Fruit fly (Drosophila melanogaster) whole organism, embryonic: ENCODE results near the gene wg.
A peak's percentile ranks its signal among the peaks of the same experiment; 100 is the strongest.

Experiments used
- Antp ChIP-seq: fragments of 200-800 bp; sonication (Bioruptor generic); optimal IDR thresholded peaks from 3 replicates; lab custom pipeline; 2016; ENCODE audit warnings: missing biosample characterization, missing genetic modification characterization
- CG12155 ChIP-seq: fragments of 200-800 bp; sonication (Bioruptor generic); optimal IDR thresholded peaks from 3 replicates; lab custom pipeline; 2016; ENCODE audit warnings: missing biosample characterization, missing genetic modification characterization
- CG13296 ChIP-seq: fragments of 200-800 bp; sonication (Bioruptor generic); optimal IDR thresholded peaks from 3 replicates; lab custom pipeline; 2018; ENCODE audit warnings: missing biosample characterization, mild to moderate bottlenecking, missing genetic modification characterization
- CG15696 ChIP-seq: fragments of 200-800 bp; sonication (Bioruptor generic); optimal IDR thresholded peaks from 2 replicates; lab custom pipeline; 2019; ENCODE audit warnings: missing biosample characterization, mild to moderate bottlenecking, missing genetic modification characterization, moderate library complexity
- CG16779 ChIP-seq: fragments of 200-800 bp; sonication (Bioruptor generic); IDR thresholded peaks from 2 replicates; pipeline ENCODE4 v1.3.6; 2022; ENCODE audit warnings: missing biosample characterization, missing genetic modification characterization
- CG17361 ChIP-seq: fragments of 200-800 bp; sonication (Bioruptor generic); IDR thresholded peaks from 3 replicates; pipeline ENCODE4 v1.3.6; 2022; ENCODE audit warnings: missing biosample characterization, missing genetic modification characterization
- CG17829 ChIP-seq: fragments of 200-800 bp; optimal IDR thresholded peaks from 2 replicates; lab custom pipeline; 2019; ENCODE audit warnings: missing biosample characterization, mild to moderate bottlenecking, missing genetic modification characterization, moderate library complexity
- CG18011 ChIP-seq: fragments of 200-800 bp; sonication (Bioruptor generic); optimal IDR thresholded peaks from 2 replicates; lab custom pipeline; 2017; ENCODE audit warnings: missing biosample characterization, missing genetic modification characterization, mild to moderate bottlenecking, moderate library complexity, missing genotype
- CG18262 ChIP-seq: fragments of 200-800 bp; optimal IDR thresholded peaks from 3 replicates; lab custom pipeline; 2019; ENCODE audit warnings: missing biosample characterization, mild to moderate bottlenecking, missing genetic modification characterization, moderate library complexity
- CG18764 ChIP-seq: fragments of 200-800 bp; sonication (Bioruptor generic); optimal IDR thresholded peaks from 3 replicates; lab custom pipeline; 2016; ENCODE audit warnings: missing biosample characterization, missing genetic modification characterization
- CG31441 ChIP-seq: fragments of 200-800 bp; sonication (Bioruptor generic); IDR thresholded peaks from 2 replicates; pipeline ENCODE4 v1.3.6; 2022; ENCODE audit warnings: missing biosample characterization, missing genetic modification characterization
- CG33557 ChIP-seq: fragments of 200-800 bp; sonication (Bioruptor generic); optimal IDR thresholded peaks from 2 replicates; lab custom pipeline; 2019; ENCODE audit warnings: missing biosample characterization, mild to moderate bottlenecking, missing genetic modification characterization, moderate library complexity
- CG4404 ChIP-seq: fragments of 200-800 bp; sonication (Bioruptor generic); IDR thresholded peaks from 2 replicates; pipeline ENCODE4 v1.3.6; 2022; ENCODE audit warnings: missing biosample characterization, missing genetic modification characterization
- CG5245 ChIP-seq: fragments of 200-800 bp; sonication (Bioruptor generic); optimal IDR thresholded peaks from 3 replicates; lab custom pipeline; 2016; ENCODE audit warnings: missing biosample characterization, missing genetic modification characterization
- CG6813 ChIP-seq: fragments of 200-800 bp; sonication (Bioruptor generic); optimal IDR thresholded peaks from 2 replicates; lab custom pipeline; 2017; ENCODE audit warnings: missing biosample characterization, missing genetic modification characterization, mild to moderate bottlenecking, moderate library complexity, missing genetic modification reagents
- CG7987 ChIP-seq: fragments of 200-800 bp; sonication (Bioruptor generic); optimal IDR thresholded peaks from 2 replicates; lab custom pipeline; 2018; ENCODE audit warnings: missing biosample characterization, mild to moderate bottlenecking, missing genetic modification characterization, moderate library complexity
- CG8089 ChIP-seq: fragments of 200-800 bp; sonication (Bioruptor generic); optimal IDR thresholded peaks from 3 replicates; lab custom pipeline; 2016; ENCODE audit warnings: missing biosample characterization, missing genetic modification characterization
- CG9876 ChIP-seq: fragments of 200-800 bp; sonication (Bioruptor generic); optimal IDR thresholded peaks from 2 replicates; lab custom pipeline; 2016; ENCODE audit warnings: missing biosample characterization, missing genetic modification characterization
- CG9932 ChIP-seq: fragments of 200-800 bp; sonication (Bioruptor generic); IDR thresholded peaks from 2 replicates; pipeline ENCODE4 v1.3.6; 2022; ENCODE audit warnings: missing biosample characterization, missing genetic modification characterization
- D ChIP-seq, 2 experiments: fragments of 200-800 bp in 1 of 2; fragments of >200 bp in 1 of 2; sonication (Bioruptor generic) in 1 of 2; optimal IDR thresholded peaks; 2 replicates in 1 of 2; 3 replicates in 1 of 2; lab custom pipeline; 2017; ENCODE audit warnings: mild to moderate bottlenecking in 1 of 2, missing biosample characterization in 1 of 2, missing genetic modification characterization in 1 of 2, missing genetic modification reagents in 1 of 2
- D19A ChIP-seq: fragments of 200-800 bp; optimal IDR thresholded peaks from 3 replicates; lab custom pipeline; 2019; ENCODE audit warnings: missing biosample characterization, mild to moderate bottlenecking, missing genetic modification characterization, moderate library complexity
- D19B ChIP-seq: fragments of 200-800 bp; sonication (Bioruptor generic); optimal IDR thresholded peaks from 2 replicates; lab custom pipeline; 2017; ENCODE audit warnings: missing biosample characterization, mild to moderate bottlenecking, missing genetic modification characterization
- Fer2 ChIP-seq: fragments of 200-800 bp; sonication (Bioruptor generic); optimal IDR thresholded peaks from 2 replicates; lab custom pipeline; 2018; ENCODE audit warnings: missing biosample characterization, mild to moderate bottlenecking, missing genetic modification characterization, moderate library complexity
- Hey ChIP-seq: fragments of 200-800 bp; sonication (Bioruptor generic); optimal IDR thresholded peaks from 3 replicates; lab custom pipeline; 2018; ENCODE audit warnings: missing biosample characterization, mild to moderate bottlenecking, missing genetic modification characterization
- Hsf ChIP-seq: fragments of 200-800 bp; sonication (Bioruptor generic); optimal IDR thresholded peaks from 3 replicates; lab custom pipeline; 2016; ENCODE audit warnings: missing biosample characterization, missing genetic modification characterization
- Mrtf ChIP-seq: fragments of 200-800 bp; sonication (Bioruptor generic); IDR thresholded peaks from 3 replicates; pipeline ENCODE4 v1.3.6; 2022; ENCODE audit warnings: missing biosample characterization, missing genetic modification characterization
- NFAT ChIP-seq: fragments of 200-800 bp; sonication (Bioruptor generic); IDR thresholded peaks from 2 replicates; pipeline ENCODE4 v1.3.6; 2022; ENCODE audit warnings: missing biosample characterization, missing genetic modification characterization
- PHDP ChIP-seq: fragments of 200-800 bp; sonication (Bioruptor generic); optimal IDR thresholded peaks from 3 replicates; lab custom pipeline; 2018; ENCODE audit warnings: missing biosample characterization, mild to moderate bottlenecking, missing genetic modification characterization, moderate library complexity
- ash1 ChIP-seq: fragments of 200-800 bp; sonication (Bioruptor generic); optimal IDR thresholded peaks from 2 replicates; lab custom pipeline; 2018; ENCODE audit warnings: missing biosample characterization, mild to moderate bottlenecking, missing genetic modification characterization
- bsh ChIP-seq, 2 experiments: fragments of 200-800 bp; sonication (Bioruptor generic); optimal IDR thresholded peaks; 2 replicates each; lab custom pipeline; 2017 to 2018; ENCODE audit warnings: mild to moderate bottlenecking in 2 of 2, missing biosample characterization in 2 of 2, missing genetic modification characterization in 2 of 2, moderate library complexity in 1 of 2
- dan ChIP-seq: fragments of 200-800 bp; sonication (Bioruptor generic); IDR thresholded peaks from 2 replicates; pipeline ENCODE4 v1.3.6; 2022; ENCODE audit warnings: missing biosample characterization, missing genetic modification characterization
- esg ChIP-seq: fragments of 200-800 bp; sonication (Bioruptor generic); conservative IDR thresholded peaks from 2 replicates; pipeline ENCODE4 v1.3.6; 2022; ENCODE audit warnings: missing biosample characterization, missing genetic modification characterization
- eve ChIP-seq, 2 experiments: fragments of >200 bp; optimal IDR thresholded peaks; 2 replicates each; lab custom pipeline; 2017; ENCODE audit warnings: missing biosample characterization in 2 of 2, missing genetic modification characterization in 2 of 2
- grn ChIP-seq: fragments of 200-800 bp; sonication (Bioruptor generic); optimal IDR thresholded peaks from 3 replicates; lab custom pipeline; 2017; ENCODE audit warnings: missing biosample characterization, missing genetic modification characterization
- kay ChIP-seq: fragments of 200-800 bp; sonication (Bioruptor generic); optimal IDR thresholded peaks from 2 replicates; lab custom pipeline; 2016; ENCODE audit warnings: missing biosample characterization, missing genetic modification characterization
- lola ChIP-seq, 3 experiments: fragments of >200 bp in 2 of 3; fragments of 200-800 bp in 1 of 3; sonication (Bioruptor generic) in 1 of 3; optimal IDR thresholded peaks; 2 replicates each; lab custom pipeline; 2017 to 2019; ENCODE audit warnings: missing biosample characterization in 3 of 3, missing genetic modification characterization in 3 of 3, mild to moderate bottlenecking in 1 of 3, moderate library complexity in 1 of 3
- nerfin-1 ChIP-seq: fragments of 200-800 bp; sonication (Bioruptor generic); optimal IDR thresholded peaks from 3 replicates; lab custom pipeline; 2019; ENCODE audit warnings: missing biosample characterization, mild to moderate bottlenecking, missing genetic modification characterization, moderate library complexity
- nom ChIP-seq: fragments of 200-800 bp; sonication (Bioruptor generic); optimal IDR thresholded peaks from 2 replicates; lab custom pipeline; 2017; ENCODE audit warnings: missing biosample characterization, missing genetic modification characterization, mild to moderate bottlenecking, moderate library complexity, missing genetic modification reagents
- pho ChIP-seq: fragments of 200-800 bp; sonication (Bioruptor generic); optimal IDR thresholded peaks from 2 replicates; lab custom pipeline; 2016; ENCODE audit warnings: missing biosample characterization, missing genetic modification characterization
- phol ChIP-seq: fragments of 200-800 bp; sonication (Bioruptor generic); optimal IDR thresholded peaks from 3 replicates; lab custom pipeline; 2018; ENCODE audit warnings: missing biosample characterization, mild to moderate bottlenecking, missing genetic modification characterization, moderate library complexity
- prd ChIP-seq, 3 experiments: fragments of >200 bp in 2 of 3; fragments of 200-800 bp in 1 of 3; sonication (Bioruptor generic) in 1 of 3; optimal IDR thresholded peaks in 2 of 3; IDR thresholded peaks in 1 of 3; 2 replicates in 2 of 3; 3 replicates in 1 of 3; pipeline versions ENCODE4 v1.3.6 to Lab custom; 2017 to 2022; ENCODE audit warnings: missing biosample characterization in 1 of 3, missing genetic modification characterization in 1 of 3
- psq ChIP-seq: fragments of 200-800 bp; sonication (Bioruptor generic); optimal IDR thresholded peaks from 2 replicates; lab custom pipeline; 2017; ENCODE audit warnings: missing biosample characterization, missing genetic modification characterization
- sens ChIP-seq: fragments of 200-800 bp; sonication (Bioruptor generic); peaks from one replicate; lab custom pipeline; 2016; ENCODE audit warnings: missing biosample characterization, missing genetic modification characterization
- sna ChIP-seq: fragments of 200-800 bp; sonication (Bioruptor generic); IDR thresholded peaks from 2 replicates; pipeline ENCODE4 v1.3.6; 2022; ENCODE audit warnings: missing biosample characterization, missing genetic modification characterization; ENCODE audit not compliant: partially characterized antibody
- sug ChIP-seq: fragments of 200-800 bp; optimal IDR thresholded peaks from 2 replicates; lab custom pipeline; 2019; ENCODE audit warnings: missing biosample characterization, mild to moderate bottlenecking, missing genetic modification characterization, moderate library complexity
- tio ChIP-seq: fragments of 200-800 bp; sonication (Bioruptor generic); optimal IDR thresholded peaks from 2 replicates; lab custom pipeline; 2017; ENCODE audit warnings: missing biosample characterization, missing genetic modification characterization, inconsistent platforms
- tna ChIP-seq: fragments of 200-800 bp; sonication (Bioruptor generic); IDR thresholded peaks from 2 replicates; pipeline ENCODE4 v1.3.6; 2022; ENCODE audit warnings: missing biosample characterization, missing genetic modification characterization; ENCODE audit not compliant: partially characterized antibody
- vvl ChIP-seq: fragments of 200-800 bp; sonication (Bioruptor generic); IDR thresholded peaks from 2 replicates; pipeline ENCODE4 v1.3.6; 2022; ENCODE audit warnings: missing biosample characterization, missing genetic modification characterization

wg gene

DNA sequence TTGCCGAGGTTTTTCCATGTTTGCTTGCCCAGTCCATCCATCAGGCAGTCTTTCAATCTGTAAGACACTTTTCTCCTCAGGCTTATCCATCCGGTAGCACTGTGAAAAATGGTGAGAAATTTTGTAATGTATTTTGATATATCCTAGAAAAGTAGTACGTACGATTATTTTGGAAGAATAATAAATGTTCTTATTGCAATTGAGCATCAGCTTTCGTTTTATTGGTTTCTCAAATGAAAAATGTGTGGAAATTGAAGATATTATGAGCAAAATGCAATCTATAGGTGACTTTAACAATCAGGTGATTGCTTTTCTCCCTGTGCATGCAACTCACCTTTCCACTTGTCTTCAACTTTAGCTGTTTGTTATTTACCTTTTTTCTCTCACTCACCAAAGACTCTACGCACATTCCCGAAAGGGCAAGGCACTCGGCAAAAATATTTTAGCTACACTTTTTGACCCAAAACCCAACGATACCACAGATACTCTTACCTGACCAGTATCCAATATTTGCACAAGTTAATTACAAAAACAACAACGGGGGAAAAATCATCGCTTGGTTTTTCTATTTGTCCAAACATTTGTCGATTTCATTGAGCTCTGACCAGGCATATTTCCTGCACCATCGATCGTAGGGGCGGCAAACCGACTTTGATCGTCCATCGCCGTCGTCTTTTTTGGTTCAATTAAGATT lies 29.2 kb upstream of the wg start (continued):
- no peak for TF ChIP-seq CG18011 (GFP tag; lab: Kevin White, UChicago)
- TF ChIP-seq D (optimal IDR thresholded peaks at IDR 0.05; lab: Kevin White, UChicago) = no peak
- peak; percentile 29 for TF ChIP-seq D (GFP tag; optimal IDR thresholded peaks at IDR 0.05; lab: Kevin White, UChicago)
- no peak for TF ChIP-seq Mrtf
- TF ChIP-seq CG15696 = peak; percentile 54
- TF ChIP-seq PHDP (tag; lab: Kevin White, UChicago) = no peak
- no peak for TF ChIP-seq CG12155
- TF ChIP-seq CG5245 (GFP tag; lab: Kevin White, UChicago) = no peak
- peak; percentile 3 for TF ChIP-seq CG33557 (GFP tag; lab: Kevin White, UChicago)
- peak; percentile 13 for TF ChIP-seq CG8089 (GFP tag; lab: Kevin White, UChicago)
- no peak for TF ChIP-seq prd (optimal IDR thresholded peaks at IDR 0.05; lab: Kevin White, UChicago)
- peak; percentile 57; the same call in 1 of the 3 replicates for TF ChIP-seq prd (GFP tag; IDR thresholded peaks at IDR 0.05; lab: Robert Waterston, UW)
- no peak for TF ChIP-seq nerfin-1 (tag; lab: Kevin White, UChicago)
- TF ChIP-seq esg (GFP tag; lab: Robert Waterston, UW) = no peak
- peak in 1 of 3 experiments; percentile 35 for TF ChIP-seq lola (GFP tag; optimal IDR thresholded peaks at IDR 0.05; lab: Kevin White, UChicago)
- TF ChIP-seq kay = no peak
- TF ChIP-seq CG7987 (GFP tag; lab: Kevin White, UChicago) = no peak
- no peak for TF ChIP-seq dan (GFP tag; lab: Robert Waterston, UW)
- no peak for TF ChIP-seq CG13296
- TF ChIP-seq CG17361 (GFP tag; lab: Robert Waterston, UW) = 0 out of 3 replicates have a peak, but pooled peaks have one; percentile 30
- TF ChIP-seq D19B (GFP tag; lab: Kevin White, UChicago) = no peak
- TF ChIP-seq ash1 (GFP tag; lab: Kevin White, UChicago) = no peak
- TF ChIP-seq CG9932 (GFP tag; lab: Robert Waterston, UW) = no peak
- 0 out of 2 replicates have a peak, but pooled peaks have one; percentile 23 for TF ChIP-seq CG4404 (GFP tag; lab: Robert Waterston, UW)
- peak; percentile 5 for TF ChIP-seq tio (GFP tag; lab: Kevin White, UChicago)
- TF ChIP-seq CG9876 (GFP tag; lab: Kevin White, UChicago) = no peak
- TF ChIP-seq Fer2 (tag; lab: Kevin White, UChicago) = no peak
- peak; percentile 22; the same call in 1 of the 2 replicates for TF ChIP-seq CG31441 (GFP tag; lab: Robert Waterston, UW)
- TF ChIP-seq sna = no peak
- TF ChIP-seq Hey (tag; lab: Kevin White, UChicago) = no peak
- peak; percentile 3 for TF ChIP-seq Antp (GFP tag; lab: Kevin White, UChicago)
- TF ChIP-seq sens (GFP tag; lab: Kevin White, UChicago) = peak; percentile 71
- TF ChIP-seq phol (tag; lab: Kevin White, UChicago) = peak; percentile 16
- peak; percentile 14 for TF ChIP-seq CG18764
- TF ChIP-seq NFAT = no peak
- TF ChIP-seq CG17829 (tag; lab: Kevin White, UChicago) = peak; percentile 15
- no peak for TF ChIP-seq bsh (GFP tag; optimal IDR thresholded peaks at IDR 0.05; lab: Kevin White, UChicago)
- TF ChIP-seq tna (GFP tag; lab: Robert Waterston, UW) = no peak
- TF ChIP-seq CG18262 = peak; percentile 41
- no peak for TF ChIP-seq sug (tag; lab: Kevin White, UChicago)
- TF ChIP-seq psq (GFP tag; lab: Kevin White, UChicago) = no peak
- TF ChIP-seq D19A (tag; lab: Kevin White, UChicago) = peak; percentile 73
- no peak for TF ChIP-seq nom
- TF ChIP-seq vvl (GFP tag; lab: Robert Waterston, UW) = 0 out of 2 replicates have a peak, but pooled peaks have one; percentile 7
- TF ChIP-seq CG16779 (GFP tag; lab: Robert Waterston, UW) = no peak
- TF ChIP-seq CG6813 (GFP tag; lab: Kevin White, UChicago) = no peak
- no peak for TF ChIP-seq grn (GFP tag; lab: Kevin White, UChicago)
- no peak for TF ChIP-seq Hsf (GFP tag; lab: Kevin White, UChicago)
- no peak for TF ChIP-seq pho
- peak in 1 of 2 experiments; percentile 40 for TF ChIP-seq eve (GFP tag; optimal IDR thresholded peaks at IDR 0.05; lab: Kevin White, UChicago)
